Fruit fly (Drosophila melanogaster): Measurements from ENCODE around the gene Pgant5.

Gene Pgant5

dm6 chr2L:5100577-5100976, 7.2 kb upstream of the Pgant5 start, which contains the start of gene Msp300:
TSS of gene Msp300 (plus strand) at chr2L:5100877.
- TF ChIP-seq Ssrp (tag; optimal IDR thresholded peaks at IDR 0.05): no peak
- TF ChIP-seq slbo (GFP tag; IDR thresholded peaks at IDR 0.05): no peak
- TF ChIP-seq ci (GFP tag; IDR thresholded peaks at IDR 0.05): 0 out of 3 replicates have a peak, but pooled peaks have one; percentile 43
- TF ChIP-seq psq (GFP tag; optimal IDR thresholded peaks at IDR 0.05): no peak
- no peak for TF ChIP-seq Ets97D (GFP tag; optimal IDR thresholded peaks at IDR 0.05)
- TF ChIP-seq Rfx (GFP tag; IDR thresholded peaks at IDR 0.05): no peak
- TF ChIP-seq kah (GFP tag; optimal IDR thresholded peaks at IDR 0.05): no peak
- TF ChIP-seq bab2 (GFP tag; optimal IDR thresholded peaks at IDR 0.05): no peak
- TF ChIP-seq Deaf1 (tag; optimal IDR thresholded peaks at IDR 0.05): peak; percentile 88
- TF ChIP-seq CG9817 (tag; optimal IDR thresholded peaks at IDR 0.05): no peak
- no peak for TF ChIP-seq CG9797 (GFP tag; optimal IDR thresholded peaks at IDR 0.05)
- TF ChIP-seq Hr39 (optimal IDR thresholded peaks at IDR 0.05): no peak
- TF ChIP-seq CG12744 (GFP tag; optimal IDR thresholded peaks at IDR 0.05): no peak
- TF ChIP-seq gsb-n (tag; optimal IDR thresholded peaks at IDR 0.05): no peak
- 0 out of 2 replicates have a peak, but pooled peaks have one; percentile 5 for TF ChIP-seq CG32532 (GFP tag; IDR thresholded peaks at IDR 0.05)
- TF ChIP-seq gcm2 (GFP tag; optimal IDR thresholded peaks at IDR 0.05): no peak
- peak; percentile 39 for TF ChIP-seq CG12769 (tag; optimal IDR thresholded peaks at IDR 0.05)
- TF ChIP-seq CG2889 (GFP tag; IDR thresholded peaks at IDR 0.05): no peak
- no peak for TF ChIP-seq CG10147 (GFP tag; optimal IDR thresholded peaks at IDR 0.05)
- peak; percentile 13 for TF ChIP-seq CG10543 (GFP tag; optimal IDR thresholded peaks at IDR 0.05)

DNA sequence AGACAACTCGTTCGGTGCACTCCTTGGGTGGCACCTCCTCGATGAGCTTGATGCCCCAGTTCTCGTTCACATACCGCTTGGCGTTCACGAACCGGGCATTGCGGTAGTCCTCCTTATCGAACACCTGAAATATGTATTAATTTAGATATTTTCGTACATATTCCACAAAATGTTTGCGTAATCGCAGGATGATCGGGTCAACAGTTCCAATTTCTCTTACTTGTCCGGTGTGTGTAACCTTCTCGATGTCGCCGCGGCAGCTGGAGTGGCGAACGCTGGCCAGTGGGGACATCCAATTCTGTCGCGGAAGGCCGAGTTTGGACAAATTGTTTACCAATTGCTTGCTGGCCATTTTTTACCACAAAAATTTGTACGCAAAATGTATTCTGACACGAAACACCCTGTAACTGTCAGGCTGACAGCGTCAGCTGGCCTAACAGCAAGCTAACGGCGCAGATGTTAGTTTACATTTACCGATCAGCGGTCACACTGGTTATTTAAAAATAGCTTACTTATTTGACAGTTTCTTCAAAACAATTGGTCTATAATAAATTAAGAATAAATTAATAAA, 6.5 kb upstream of the Pgant5 start, which contains the start of gene ND-13A:
TSS of gene ND-13A (minus strand) at position 499 of the 571 bp plus-strand sequence.
- no peak for TF ChIP-seq CG8944 (GFP tag; optimal IDR thresholded peaks at IDR 0.05)
- TF ChIP-seq CG17802 (tag; optimal IDR thresholded peaks at IDR 0.05): no peak
- TF ChIP-seq mirr (GFP tag; optimal IDR thresholded peaks at IDR 0.05): peak; percentile 3
- TF ChIP-seq nmo (GFP tag; optimal IDR thresholded peaks at IDR 0.05): peak; percentile 9
- peak; percentile 22 for TF ChIP-seq CrebB (tag; optimal IDR thresholded peaks at IDR 0.05)
- TF ChIP-seq pzg (GFP tag; optimal IDR thresholded peaks at IDR 0.05): peak; percentile 67
- TF ChIP-seq CG7928 (GFP tag; optimal IDR thresholded peaks at IDR 0.05): no peak
- peak; percentile 22 for TF ChIP-seq Hmr (GFP tag; optimal IDR thresholded peaks at IDR 0.05)
- peak; percentile 83 for TF ChIP-seq MESR4 (GFP tag; optimal IDR thresholded peaks at IDR 0.05)
- peak; percentile 14 for TF ChIP-seq phol (tag; optimal IDR thresholded peaks at IDR 0.05)
- peak; percentile 30; the same call in 1 of the 3 replicates for TF ChIP-seq Doc3 (GFP tag; IDR thresholded peaks at IDR 0.05; ENCODE audit: partially characterized antibody)
- peak; percentile 35 for TF ChIP-seq CG12659 (GFP tag; optimal IDR thresholded peaks at IDR 0.05)
- peak; percentile 87 for TF ChIP-seq stwl (tag; optimal IDR thresholded peaks at IDR 0.05)
- peak; percentile 18 for TF ChIP-seq BEAF-32 (GFP tag; optimal IDR thresholded peaks at IDR 0.05)
- no peak for TF ChIP-seq CG34376 (GFP tag; optimal IDR thresholded peaks at IDR 0.05)
- peak; percentile 25 for TF ChIP-seq CG30020 (tag; optimal IDR thresholded peaks at IDR 0.05)
- TF ChIP-seq CG14710 (tag; optimal IDR thresholded peaks at IDR 0.05): peak; percentile 13
- TF ChIP-seq sna (GFP tag; IDR thresholded peaks at IDR 0.05; ENCODE audit: partially characterized antibody): peak; percentile 35; the same call in 1 of the 2 replicates
- peak; percentile 82 for TF ChIP-seq MBD-R2 (GFP tag; IDR thresholded peaks at IDR 0.05)
- TF ChIP-seq CG6791 (GFP tag; IDR thresholded peaks at IDR 0.05; ENCODE audit: partially characterized antibody): peak; percentile 35; the same call in 1 of the 3 replicates
- 0 out of 2 replicates have a peak, but pooled peaks have one; percentile 35 for TF ChIP-seq CG42726 (GFP tag; IDR thresholded peaks at IDR 0.05; ENCODE audit: partially characterized antibody)
- TF ChIP-seq Myb (GFP tag; optimal IDR thresholded peaks at IDR 0.05): peak; percentile 18
- no peak for TF ChIP-seq Poxn (GFP tag; IDR thresholded peaks at IDR 0.05)
- TF ChIP-seq CG8924 (tag; optimal IDR thresholded peaks at IDR 0.05): no peak
- peak; percentile 18 for TF ChIP-seq Fer1 (GFP tag; optimal IDR thresholded peaks at IDR 0.05)
- TF ChIP-seq CG10267 (tag; optimal IDR thresholded peaks at IDR 0.05): peak; percentile 2
- TF ChIP-seq eve (GFP tag; optimal IDR thresholded peaks at IDR 0.05): no peak
- peak; percentile 13 for TF ChIP-seq sd (tag; optimal IDR thresholded peaks at IDR 0.05)
- TF ChIP-seq Ets97D (GFP tag; optimal IDR thresholded peaks at IDR 0.05): peak; percentile 24
- TF ChIP-seq CG11696 (GFP tag; IDR thresholded peaks at IDR 0.05): no peak
